Worm (Caenorhabditis elegans) whole organism, late embryonic: ENCODE data around the gene K12H6.2.

Experiments
- ama-1 ChIP-seq: fragments of 150-350 bp; optimal IDR thresholded peaks from 2 replicates; lab custom pipeline; 2014
- elt-2 ChIP-seq: sonication (generic microtip); optimal IDR thresholded peaks from 2 replicates; lab custom pipeline; 2016; ENCODE audit warnings: missing genetic modification reagents, missing genetic modification characterization, missing compliant biosample characterization
- fkh-10 ChIP-seq: fragments of 150-350 bp; optimal IDR thresholded peaks from 2 replicates; lab custom pipeline; 2014; ENCODE audit warnings: missing biosample characterization, missing genetic modification reagents, missing genetic modification characterization
- nhr-11 ChIP-seq: fragments of 150-350 bp; optimal IDR thresholded peaks from 2 replicates; lab custom pipeline; 2014; ENCODE audit warnings: missing biosample characterization, missing genetic modification characterization
- pag-3 ChIP-seq: sonication (generic microtip); optimal IDR thresholded peaks from 2 replicates; lab custom pipeline; 2016; ENCODE audit warnings: missing compliant biosample characterization, missing genetic modification characterization, borderline replicate concordance
- pha-4 ChIP-seq: fragments of 150-350 bp; optimal IDR thresholded peaks from 2 replicates; lab custom pipeline; 2018; ENCODE audit warnings: missing biosample characterization, missing genetic modification reagents, missing genetic modification characterization
- tbx-2 ChIP-seq: sonication (generic microtip); optimal IDR thresholded peaks from 2 replicates; lab custom pipeline; 2016; ENCODE audit warnings: missing genetic modification characterization, missing compliant biosample characterization
- tbx-7 ChIP-seq: sonication (generic microtip); optimal IDR thresholded peaks from 2 replicates; lab custom pipeline; 2016; ENCODE audit warnings: missing genotype, missing genetic modification characterization, missing compliant biosample characterization

DNA sequence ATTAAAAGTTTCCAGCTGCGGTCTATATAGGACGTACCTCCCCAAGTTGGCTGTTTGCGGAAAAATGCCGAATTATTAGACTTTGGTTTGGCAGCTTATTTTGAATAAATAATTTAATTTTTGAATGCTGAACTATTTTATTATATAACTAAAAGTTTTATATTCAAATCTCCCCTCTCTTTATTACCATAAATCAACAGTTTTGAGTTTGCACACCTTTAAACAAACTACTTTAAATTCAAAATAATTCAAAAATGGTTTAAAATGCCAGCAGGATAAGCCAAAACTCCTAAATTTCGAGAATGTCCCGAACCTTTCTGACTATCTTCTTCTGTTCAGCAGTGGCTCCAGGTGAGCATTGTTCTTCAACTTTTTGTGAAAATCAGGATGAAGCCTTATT lies 36.1 kb downstream of the K12H6.2 start, which contains the start of gene F08D12.3:
- TF ChIP-seq pag-3 (tag; lab: Kevin White, UChicago) (no peak), tbx-7 (tag; lab: Kevin White, UChicago) (no peak), elt-2 (tag; lab: Kevin White, UChicago) (no peak), fkh-10 (no peak), tbx-2 (tag; lab: Kevin White, UChicago) (no peak), ama-1 (lab: Kevin White, UChicago) (no peak), nhr-11 (no peak), pha-4 (tag; lab: Kevin White, UChicago) (no peak)
